Worm (Caenorhabditis elegans) whole organism, L1 larva: Measurements from ENCODE around the gene T21B10.4.

ENCODE experiments used
- C16A3.4 ChIP-seq: fragments of 150-350 bp; optimal IDR thresholded peaks from 2 replicates; lab custom pipeline; 2014; ENCODE audit warnings: missing biosample characterization, missing genetic modification characterization
- Y116A8C.19 ChIP-seq: sonication (generic microtip); optimal IDR thresholded peaks from 2 replicates; lab custom pipeline; 2016; ENCODE audit warnings: missing compliant biosample characterization, missing genetic modification characterization, borderline replicate concordance
- ama-1 ChIP-seq: fragments of 150-350 bp; optimal IDR thresholded peaks from 2 replicates; lab custom pipeline; 2014
- blmp-1 ChIP-seq: fragments of 150-350 bp; optimal IDR thresholded peaks from 2 replicates; lab custom pipeline; 2014; ENCODE audit warnings: missing biosample characterization, missing genetic modification characterization
- ceh-90 ChIP-seq: sonication (generic microtip); optimal IDR thresholded peaks from 2 replicates; lab custom pipeline; 2016; ENCODE audit warnings: missing genetic modification characterization, missing compliant biosample characterization
- dpl-1 ChIP-seq, 3 experiments: fragments of 150-350 bp in 2 of 3; sonication (generic microtip) in 1 of 3; optimal IDR thresholded peaks; 2 replicates each; lab custom pipeline; 2014 to 2017; ENCODE audit warnings: missing biosample characterization in 3 of 3, missing genetic modification characterization in 3 of 3, missing genetic modification reagents in 3 of 3
- dsc-1 ChIP-seq: sonication (generic microtip); optimal IDR thresholded peaks from 2 replicates; lab custom pipeline; 2016; ENCODE audit warnings: mild to moderate bottlenecking, missing genetic modification characterization, missing compliant biosample characterization
- efl-1 ChIP-seq, 4 experiments: fragments of 150-350 bp; optimal IDR thresholded peaks in 3 of 4; peaks in 1 of 4; 1 replicate in 1 of 4; 2 replicates in 3 of 4; lab custom pipeline; 2014; ENCODE audit warnings: missing biosample characterization in 2 of 4, missing genetic modification characterization in 2 of 4, missing genetic modification reagents in 2 of 4
- egl-27 ChIP-seq, 2 experiments: fragments of 150-350 bp in 1 of 2; sonication (generic microtip); optimal IDR thresholded peaks; 3 replicates each; lab custom pipeline; 2017 to 2018; ENCODE audit warnings: missing biosample characterization in 2 of 2, missing genetic modification characterization in 2 of 2, missing genetic modification reagents in 2 of 2
- elt-2 ChIP-seq: sonication (generic microtip); optimal IDR thresholded peaks from 2 replicates; lab custom pipeline; 2016; ENCODE audit warnings: missing genetic modification characterization, mild to moderate bottlenecking, inconsistent platforms, missing compliant biosample characterization, missing genetic modification reagents
- elt-3 ChIP-seq, 6 experiments: fragments of 150-350 bp in 1 of 6; sonication (generic microtip); optimal IDR thresholded peaks; 2 replicates each; lab custom pipeline; 2017 to 2018; ENCODE audit warnings: missing biosample characterization in 6 of 6, missing genetic modification characterization in 6 of 6, inconsistent platforms in 1 of 6
- fkh-10 ChIP-seq: sonication (generic microtip); optimal IDR thresholded peaks from 2 replicates; lab custom pipeline; 2017; ENCODE audit warnings: missing biosample characterization, missing genetic modification reagents, missing genetic modification characterization
- fkh-4 ChIP-seq: sonication (generic microtip); optimal IDR thresholded peaks from 2 replicates; lab custom pipeline; 2016; ENCODE audit warnings: missing compliant biosample characterization, missing genetic modification characterization, borderline replicate concordance
- fkh-8 ChIP-seq: sonication (generic microtip); optimal IDR thresholded peaks from 2 replicates; lab custom pipeline; 2016; ENCODE audit warnings: mild to moderate bottlenecking, missing genetic modification characterization, missing compliant biosample characterization
- hlh-17 ChIP-seq: fragments of 200-800 bp; sonication (Bioruptor generic); optimal IDR thresholded peaks from 2 replicates; lab custom pipeline; 2018; ENCODE audit warnings: missing genetic modification characterization, mild to moderate bottlenecking, missing compliant biosample characterization, moderate library complexity, borderline replicate concordance
- lin-13 ChIP-seq: fragments of 150-350 bp; optimal IDR thresholded peaks from 2 replicates; lab custom pipeline; 2014; ENCODE audit warnings: missing biosample characterization, missing genetic modification reagents, missing genetic modification characterization
- lin-14 ChIP-seq: fragments of 200-800 bp; sonication (Bioruptor generic); optimal IDR thresholded peaks from 2 replicates; lab custom pipeline; 2018; ENCODE audit warnings: mild to moderate bottlenecking, missing genetic modification characterization, moderate library complexity, missing compliant biosample characterization
- lsy-2 ChIP-seq, 2 experiments: fragments of 150-350 bp; optimal IDR thresholded peaks; 2 replicates each; lab custom pipeline; 2014; ENCODE audit warnings: missing biosample characterization in 2 of 2, missing genetic modification characterization in 2 of 2
- mdl-1 ChIP-seq, 2 experiments: fragments of 150-350 bp; optimal IDR thresholded peaks; 2 replicates each; lab custom pipeline; 2014 to 2017; ENCODE audit warnings: missing biosample characterization in 2 of 2, missing genetic modification characterization in 2 of 2, inconsistent platforms in 1 of 2
- mep-1 ChIP-seq: fragments of 150-350 bp; optimal IDR thresholded peaks from 2 replicates; lab custom pipeline; 2014; ENCODE audit warnings: missing biosample characterization, missing genetic modification characterization
- nhr-19 ChIP-seq: fragments of 200-800 bp; sonication (Bioruptor generic); conservative IDR thresholded peaks from 2 replicates; pipeline ENCODE4 v1.3.6; 2022; ENCODE audit warnings: missing genetic modification characterization, missing compliant biosample characterization
- nhr-20 ChIP-seq: sonication (generic microtip); optimal IDR thresholded peaks from 2 replicates; lab custom pipeline; 2016; ENCODE audit warnings: mild to moderate bottlenecking, missing genetic modification characterization, missing compliant biosample characterization
- nhr-237 ChIP-seq: fragments of 150-350 bp; optimal IDR thresholded peaks from 2 replicates; lab custom pipeline; 2014; ENCODE audit warnings: missing biosample characterization, missing genetic modification characterization
- nhr-47 ChIP-seq: sonication (generic microtip); optimal IDR thresholded peaks from 2 replicates; lab custom pipeline; 2016; ENCODE audit warnings: mild to moderate bottlenecking, missing genetic modification characterization, moderate library complexity, missing compliant biosample characterization
- nhr-71 ChIP-seq: sonication (generic microtip); optimal IDR thresholded peaks from 2 replicates; lab custom pipeline; 2016; ENCODE audit warnings: mild to moderate bottlenecking, missing genetic modification characterization, moderate library complexity, missing compliant biosample characterization
- nhr-84 ChIP-seq: sonication (generic microtip); optimal IDR thresholded peaks from 2 replicates; lab custom pipeline; 2017; ENCODE audit warnings: missing biosample characterization, missing genetic modification characterization
- pqm-1 ChIP-seq: sonication (generic microtip); optimal IDR thresholded peaks from 3 replicates; lab custom pipeline; 2017; ENCODE audit warnings: missing biosample characterization, missing genetic modification characterization
- rnt-1 ChIP-seq: sonication (generic microtip); optimal IDR thresholded peaks from 2 replicates; lab custom pipeline; 2016; ENCODE audit warnings: mild to moderate bottlenecking, missing genetic modification characterization, moderate library complexity, missing compliant biosample characterization
- snpc-4 ChIP-seq: fragments of 150-350 bp; optimal IDR thresholded peaks from 2 replicates; lab custom pipeline; 2014; ENCODE audit warnings: missing biosample characterization, missing genetic modification characterization
- snu-23 ChIP-seq: sonication (generic microtip); optimal IDR thresholded peaks from 2 replicates; lab custom pipeline; 2016; ENCODE audit warnings: missing genetic modification characterization, missing compliant biosample characterization
- sox-4 ChIP-seq: sonication (generic microtip); optimal IDR thresholded peaks from 2 replicates; lab custom pipeline; 2016; ENCODE audit warnings: missing genetic modification characterization, missing compliant biosample characterization
- sptf-1 ChIP-seq: fragments of 150-350 bp; optimal IDR thresholded peaks from 2 replicates; lab custom pipeline; 2014; ENCODE audit warnings: missing biosample characterization, missing genetic modification characterization
- sup-37 ChIP-seq: fragments of 200-800 bp; sonication (Bioruptor generic); optimal IDR thresholded peaks from 2 replicates; lab custom pipeline; 2018; ENCODE audit warnings: mild to moderate bottlenecking, missing genetic modification characterization, missing compliant biosample characterization
- tbx-2 ChIP-seq: sonication (generic microtip); optimal IDR thresholded peaks from 2 replicates; lab custom pipeline; 2016; ENCODE audit warnings: missing genetic modification characterization, missing compliant biosample characterization
- tlp-1 ChIP-seq: fragments of 150-350 bp; optimal IDR thresholded peaks from 2 replicates; lab custom pipeline; 2014; ENCODE audit warnings: missing biosample characterization, missing genetic modification characterization
- unc-130 ChIP-seq: fragments of 150-350 bp; optimal IDR thresholded peaks from 2 replicates; lab custom pipeline; 2017; ENCODE audit warnings: missing biosample characterization, missing genetic modification characterization, inconsistent platforms
- unc-30 ChIP-seq: sonication (generic microtip); optimal IDR thresholded peaks from 2 replicates; lab custom pipeline; 2017; ENCODE audit warnings: missing biosample characterization, missing genetic modification characterization
- unc-62 ChIP-seq: fragments of 150-350 bp; optimal IDR thresholded peaks from 2 replicates; lab custom pipeline; 2014; ENCODE audit warnings: missing biosample characterization, missing genetic modification reagents, missing genetic modification characterization
- unc-86 ChIP-seq: sonication (generic microtip); optimal IDR thresholded peaks from 2 replicates; lab custom pipeline; 2016; ENCODE audit warnings: missing genetic modification characterization, missing compliant biosample characterization
- unc-98 ChIP-seq: fragments of 200-800 bp; sonication (Bioruptor generic); IDR thresholded peaks from 2 replicates; pipeline ENCODE4 v1.3.6; 2022; ENCODE audit warnings: missing genetic modification characterization, missing compliant biosample characterization
- zip-4 ChIP-seq: fragments of 200-800 bp; sonication (Bioruptor generic); optimal IDR thresholded peaks from 2 replicates; lab custom pipeline; 2018; ENCODE audit warnings: mild to moderate bottlenecking, missing genetic modification characterization, moderate library complexity, missing compliant biosample characterization
- ztf-11 ChIP-seq, 2 experiments: sonication (generic microtip); optimal IDR thresholded peaks; 2 replicates each; lab custom pipeline; 2016 to 2017; ENCODE audit warnings: missing genetic modification characterization in 2 of 2, missing biosample characterization in 1 of 2, missing compliant biosample characterization in 1 of 2

Gene T21B10.4

ce11 chrII:8959081-8959480 lies 18.4 kb downstream of the T21B10.4 start:
- TF ChIP-seq egl-27 (tag; optimal IDR thresholded peaks at IDR 0.05; lab: Kevin White, UChicago) (no peak), snu-23 (GFP tag; lab: Kevin White, UChicago) (peak; percentile 55), lin-14 (GFP tag; lab: Kevin White, UChicago) (peak; percentile 77), tlp-1 (tag; lab: Kevin White, UChicago) (no peak), unc-30 (tag; lab: Kevin White, UChicago) (no peak), unc-86 (tag; lab: Kevin White, UChicago) (no peak), tbx-2 (tag; lab: Kevin White, UChicago) (peak; percentile 35), nhr-71 (tag; lab: Kevin White, UChicago) (peak; percentile 89), nhr-237 (tag; lab: Kevin White, UChicago) (no peak), blmp-1 (tag; lab: Kevin White, UChicago) (peak; percentile 81), ceh-90 (tag; lab: Kevin White, UChicago) (no peak), mdl-1 (tag; optimal IDR thresholded peaks at IDR 0.05; lab: Kevin White, UChicago) (peak in 1 of 2 experiments; percentile 63), nhr-19 (GFP tag; lab: Robert Waterston, UW) (peak; percentile 66), rnt-1 (peak; percentile 74), dpl-1 (GFP tag; optimal IDR thresholded peaks at IDR 0.05; lab: Kevin White, UChicago) (peak in 1 of 3 experiments; percentile 14), ztf-11 (tag; optimal IDR thresholded peaks at IDR 0.05; lab: Kevin White, UChicago) (no peak), zip-4 (no peak), sox-4 (no peak), fkh-8 (tag; lab: Kevin White, UChicago) (no peak), mep-1 (tag; lab: Kevin White, UChicago) (no peak), lin-13 (GFP tag; lab: Kevin White, UChicago) (peak; percentile 15), nhr-20 (tag; lab: Kevin White, UChicago) (peak; percentile 53), unc-98 (GFP tag; lab: Robert Waterston, UW) (0 out of 2 replicates have a peak, but pooled peaks have one; percentile 3), Y116A8C.19 (tag; lab: Kevin White, UChicago) (no peak), nhr-47 (tag; lab: Kevin White, UChicago) (peak; percentile 22), sptf-1 (tag; lab: Kevin White, UChicago) (no peak), unc-130 (tag; lab: Kevin White, UChicago) (peak; percentile 92), hlh-17 (GFP tag; lab: Kevin White, UChicago) (no peak), lsy-2 (tag; optimal IDR thresholded peaks at IDR 0.05; lab: Kevin White, UChicago) (peak; percentile 33 to 71), efl-1 (optimal IDR thresholded peaks at IDR 0.05; lab: Kevin White, UChicago) (peak in 1 of 2 experiments; percentile 32), efl-1 (GFP tag; optimal IDR thresholded peaks at IDR 0.05 in 1 of 2; lab: Kevin White, UChicago) (no peak), snpc-4 (tag; lab: Kevin White, UChicago) (no peak), unc-62 (GFP tag; lab: Kevin White, UChicago) (no peak)

DNA sequence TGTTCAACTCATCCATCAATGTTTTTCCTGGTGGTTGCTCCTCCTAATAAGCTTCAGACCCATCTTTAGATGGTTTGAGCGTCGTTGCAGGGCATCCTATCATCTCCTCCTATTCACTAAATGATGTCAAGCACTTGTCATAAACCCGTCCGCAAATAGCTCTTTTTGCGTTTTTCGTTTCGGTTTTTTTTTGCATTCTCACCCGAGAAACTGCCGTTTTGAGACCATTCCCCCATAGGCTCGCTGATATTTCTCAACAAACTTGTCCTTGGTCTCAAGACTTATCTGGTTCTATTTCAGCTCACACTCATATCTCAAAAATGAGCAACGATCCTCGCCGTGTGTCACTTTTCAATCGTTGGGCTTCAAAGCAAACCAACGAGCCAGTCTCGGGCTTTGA lies 19.7 kb downstream of the T21B10.4 start, which contains the start of gene cal-2:
Gene cal-2, plus strand, starts transcription at position 301 of the 400 bp plus-strand sequence.
- TF ChIP-seq sox-4 = no peak
- TF ChIP-seq dsc-1 (tag; lab: Kevin White, UChicago) = peak; percentile 1

DNA sequence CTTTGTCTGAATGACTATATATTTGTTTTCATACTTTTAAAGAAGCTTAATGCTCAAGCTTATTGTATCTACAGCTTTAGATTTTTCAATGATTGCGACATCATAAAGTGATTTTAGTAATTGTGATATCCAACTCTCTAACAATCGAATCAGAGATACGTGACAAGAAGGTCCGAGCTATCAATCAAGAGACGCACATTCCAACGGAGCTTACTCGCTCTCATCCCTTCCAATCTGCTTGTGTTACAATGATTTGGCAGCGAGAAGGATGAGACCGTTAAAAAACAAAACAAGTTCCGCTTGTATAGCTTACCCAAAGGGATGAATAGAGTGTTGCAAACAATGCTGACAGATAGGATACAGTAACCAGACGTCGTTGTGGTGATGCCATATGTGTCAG lies 20.8 kb downstream of the T21B10.4 start:
- TF ChIP-seq elt-2 (tag; lab: Kevin White, UChicago) (no peak), elt-3 (tag; optimal IDR thresholded peaks at IDR 0.05; lab: Kevin White, UChicago) (no peak), rnt-1 (peak; percentile 62), efl-1 (optimal IDR thresholded peaks at IDR 0.05; lab: Kevin White, UChicago) (no peak), efl-1 (GFP tag; optimal IDR thresholded peaks at IDR 0.05 in 1 of 2; lab: Kevin White, UChicago) (peak in 1 of 2 experiments; percentile 65), C16A3.4 (tag; lab: Kevin White, UChicago) (no peak), sup-37 (GFP tag; lab: Kevin White, UChicago) (no peak), nhr-71 (tag; lab: Kevin White, UChicago) (peak; percentile 15), nhr-84 (tag; lab: Kevin White, UChicago) (no peak), fkh-10 (no peak), lin-14 (GFP tag; lab: Kevin White, UChicago) (peak; percentile 42), pqm-1 (no peak), fkh-4 (no peak), unc-130 (tag; lab: Kevin White, UChicago) (peak; percentile 42), ama-1 (lab: Kevin White, UChicago) (peak; percentile 9), nhr-19 (GFP tag; lab: Robert Waterston, UW) (no peak), ztf-11 (tag; optimal IDR thresholded peaks at IDR 0.05; lab: Kevin White, UChicago) (no peak)
